Worm (Caenorhabditis elegans) whole organism, L1 larva: ENCODE data around the gene gpx-2.

ENCODE experiments used
- blmp-1 ChIP-seq: fragments of 150-350 bp; optimal IDR thresholded peaks from 2 replicates; lab custom pipeline; 2014; ENCODE audit warnings: missing biosample characterization, missing genetic modification characterization
- elt-3 ChIP-seq, 6 experiments: fragments of 150-350 bp in 1 of 6; sonication (generic microtip); optimal IDR thresholded peaks; 2 replicates each; lab custom pipeline; 2017 to 2018; ENCODE audit warnings: missing biosample characterization in 6 of 6, missing genetic modification characterization in 6 of 6, inconsistent platforms in 1 of 6
- mep-1 ChIP-seq: fragments of 150-350 bp; optimal IDR thresholded peaks from 2 replicates; lab custom pipeline; 2014; ENCODE audit warnings: missing biosample characterization, missing genetic modification characterization
- nhr-19 ChIP-seq: fragments of 200-800 bp; sonication (Bioruptor generic); conservative IDR thresholded peaks from 2 replicates; pipeline ENCODE4 v1.3.6; 2022; ENCODE audit warnings: missing genetic modification characterization, missing compliant biosample characterization
- nhr-28 ChIP-seq: fragments of 150-350 bp; optimal IDR thresholded peaks from 2 replicates; lab custom pipeline; 2014; ENCODE audit warnings: missing biosample characterization, missing genetic modification characterization

DNA sequence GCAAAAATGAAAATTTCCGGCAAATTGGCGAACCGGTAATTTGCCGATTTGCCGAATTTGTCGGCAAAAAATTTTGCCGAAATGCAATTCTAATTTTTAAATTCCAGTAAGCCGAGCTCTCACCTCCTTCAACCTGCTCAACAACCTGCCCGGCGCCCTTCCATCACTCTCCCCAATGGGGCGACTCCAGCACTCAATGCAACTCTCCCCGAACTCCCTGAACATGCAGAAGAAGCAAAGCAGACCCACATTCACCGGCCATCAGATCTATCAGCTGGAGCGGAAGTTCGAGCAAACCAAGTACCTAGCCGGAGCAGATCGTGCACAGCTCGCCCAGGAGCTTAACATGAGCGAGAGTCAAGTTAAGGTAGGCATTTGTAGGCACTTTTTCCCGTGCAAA, 38.1 kb downstream of the gpx-2 start:
- TF ChIP-seq nhr-28 (tag; lab: Kevin White, UChicago) (no peak), blmp-1 (tag; lab: Kevin White, UChicago) (no peak), mep-1 (no peak), elt-3 (tag; optimal IDR thresholded peaks at IDR 0.05; lab: Kevin White, UChicago) (no peak), nhr-19 (GFP tag; lab: Robert Waterston, UW) (no peak)
